Fruit fly (Drosophila melanogaster) whole organism, embryonic: ENCODE data around the gene CG17349.

Experiments used
- Antp ChIP-seq: fragments of 200-800 bp; sonication (Bioruptor generic); optimal IDR thresholded peaks from 3 replicates; lab custom pipeline; 2016; ENCODE audit warnings: missing biosample characterization, missing genetic modification characterization
- Awh ChIP-seq: fragments of 200-800 bp; sonication (Bioruptor generic); IDR thresholded peaks from 2 replicates; pipeline ENCODE4, ENCODE4 v1.3.6; 2022; ENCODE audit warnings: missing biosample characterization, missing genetic modification characterization
- CG10267 ChIP-seq: fragments of 200-800 bp; sonication (Bioruptor generic); optimal IDR thresholded peaks from 2 replicates; lab custom pipeline; 2018; ENCODE audit warnings: missing biosample characterization, mild to moderate bottlenecking, missing genetic modification characterization, moderate library complexity
- CG11085 ChIP-seq: fragments of 200-800 bp; sonication (Bioruptor generic); IDR thresholded peaks from 2 replicates; pipeline ENCODE4 v1.3.6; 2022; ENCODE audit warnings: missing biosample characterization, missing genetic modification characterization
- CG11093 ChIP-seq: fragments of 200-800 bp; sonication (Bioruptor generic); IDR thresholded peaks from 3 replicates; pipeline ENCODE4 v1.3.6; 2022; ENCODE audit warnings: missing biosample characterization, missing genetic modification characterization
- CG13894 ChIP-seq: fragments of 200-800 bp; sonication (Bioruptor generic); optimal IDR thresholded peaks from 3 replicates; lab custom pipeline; 2018; ENCODE audit warnings: missing biosample characterization, mild to moderate bottlenecking, missing genetic modification characterization, moderate library complexity
- CG1603 ChIP-seq: fragments of 200-800 bp; sonication (Bioruptor generic); optimal IDR thresholded peaks from 2 replicates; lab custom pipeline; 2019; ENCODE audit warnings: missing biosample characterization, mild to moderate bottlenecking, missing genetic modification characterization, moderate library complexity
- CG17359 ChIP-seq: fragments of 200-800 bp; sonication (Bioruptor generic); optimal IDR thresholded peaks from 3 replicates; lab custom pipeline; 2018; ENCODE audit warnings: missing biosample characterization, mild to moderate bottlenecking, missing genetic modification characterization, moderate library complexity
- CG17361 ChIP-seq: fragments of 200-800 bp; sonication (Bioruptor generic); IDR thresholded peaks from 3 replicates; pipeline ENCODE4 v1.3.6; 2022; ENCODE audit warnings: missing biosample characterization, missing genetic modification characterization
- CG17612 ChIP-seq: fragments of 200-800 bp; sonication (Bioruptor generic); IDR thresholded peaks from 2 replicates; pipeline ENCODE4 v1.3.6; 2022; ENCODE audit warnings: missing biosample characterization, missing genetic modification characterization
- CG18262 ChIP-seq: fragments of 200-800 bp; optimal IDR thresholded peaks from 3 replicates; lab custom pipeline; 2019; ENCODE audit warnings: missing biosample characterization, mild to moderate bottlenecking, missing genetic modification characterization, moderate library complexity
- CG2889 ChIP-seq: fragments of 200-800 bp; sonication (Bioruptor generic); IDR thresholded peaks from 3 replicates; pipeline ENCODE4 v1.3.6; 2022; ENCODE audit warnings: missing biosample characterization, missing genetic modification characterization
- CG6654 ChIP-seq: fragments of 200-800 bp; sonication (Bioruptor generic); optimal IDR thresholded peaks from 2 replicates; lab custom pipeline; 2017; ENCODE audit warnings: missing biosample characterization, mild to moderate bottlenecking, missing genetic modification characterization
- CG7839 ChIP-seq: fragments of 200-800 bp; sonication (Bioruptor generic); optimal IDR thresholded peaks from 3 replicates; lab custom pipeline; 2018; ENCODE audit warnings: missing biosample characterization, mild to moderate bottlenecking, missing genetic modification characterization, moderate library complexity
- CG8924 ChIP-seq: fragments of 200-800 bp; optimal IDR thresholded peaks from 3 replicates; lab custom pipeline; 2019; ENCODE audit warnings: missing biosample characterization, mild to moderate bottlenecking, missing genetic modification characterization, moderate library complexity
- CTCF ChIP-seq: fragments of 200-800 bp; sonication (Bioruptor generic); optimal IDR thresholded peaks from 2 replicates; lab custom pipeline; 2017; ENCODE audit warnings: missing biosample characterization, mild to moderate bottlenecking, missing genetic modification characterization, moderate library complexity
- CkIIα-i1 ChIP-seq: fragments of 200-800 bp; sonication (Bioruptor generic); IDR thresholded peaks from 2 replicates; pipeline ENCODE4 v1.3.6; 2022; ENCODE audit warnings: missing biosample characterization, missing genetic modification characterization
- D19B ChIP-seq: fragments of 200-800 bp; sonication (Bioruptor generic); optimal IDR thresholded peaks from 2 replicates; lab custom pipeline; 2017; ENCODE audit warnings: missing biosample characterization, mild to moderate bottlenecking, missing genetic modification characterization
- Dek ChIP-seq: fragments of 200-800 bp; sonication (Bioruptor generic); optimal IDR thresholded peaks from 3 replicates; lab custom pipeline; 2019; ENCODE audit warnings: missing biosample characterization, mild to moderate bottlenecking, missing genetic modification characterization, moderate library complexity
- GATAe ChIP-seq: fragments of 200-800 bp; sonication (Bioruptor generic); conservative IDR thresholded peaks from 2 replicates; pipeline ENCODE4 v1.3.6; 2022; ENCODE audit warnings: missing biosample characterization, missing genetic modification characterization
- Hr3 ChIP-seq: fragments of 200-800 bp; sonication (Bioruptor generic); optimal IDR thresholded peaks from 3 replicates; lab custom pipeline; 2016; ENCODE audit warnings: missing biosample characterization, missing genetic modification characterization
- Hr39 ChIP-seq: fragments of >200 bp; optimal IDR thresholded peaks from 2 replicates; lab custom pipeline; 2017
- MTF-1 ChIP-seq: fragments of 200-800 bp; sonication (Bioruptor generic); optimal IDR thresholded peaks from 2 replicates; lab custom pipeline; 2018; ENCODE audit warnings: missing biosample characterization, mild to moderate bottlenecking, missing genetic modification characterization, borderline replicate concordance
- Neu2 ChIP-seq: fragments of 200-800 bp; sonication (Bioruptor generic); optimal IDR thresholded peaks from 3 replicates; lab custom pipeline; 2016; ENCODE audit warnings: missing biosample characterization, missing genetic modification characterization, borderline replicate concordance
- Ptx1 ChIP-seq: fragments of 200-800 bp; sonication (Bioruptor generic); IDR thresholded peaks from 2 replicates; pipeline ENCODE4 v1.3.6; 2022; ENCODE audit warnings: missing biosample characterization, missing genetic modification characterization
- Sry-δ ChIP-seq: fragments of 200-800 bp; sonication (Bioruptor generic); optimal IDR thresholded peaks from 2 replicates; lab custom pipeline; 2016; ENCODE audit warnings: missing biosample characterization, missing genetic modification characterization
- Vsx1 ChIP-seq: fragments of 200-800 bp; sonication (Bioruptor generic); optimal IDR thresholded peaks from 2 replicates; lab custom pipeline; 2017; ENCODE audit warnings: missing biosample characterization, mild to moderate bottlenecking, missing genetic modification characterization, missing genetic modification reagents
- Xbp1 ChIP-seq: fragments of 200-800 bp; sonication (Bioruptor generic); optimal IDR thresholded peaks from 3 replicates; lab custom pipeline; 2016; ENCODE audit warnings: missing biosample characterization, mild to moderate bottlenecking, missing genetic modification characterization
- abd-A ChIP-seq: fragments of 200-800 bp; sonication (Bioruptor generic); optimal IDR thresholded peaks from 3 replicates; lab custom pipeline; 2019; ENCODE audit warnings: missing biosample characterization, mild to moderate bottlenecking, missing genetic modification characterization, moderate library complexity
- bsh ChIP-seq, 2 experiments: fragments of 200-800 bp; sonication (Bioruptor generic); optimal IDR thresholded peaks; 2 replicates each; lab custom pipeline; 2017 to 2018; ENCODE audit warnings: mild to moderate bottlenecking in 2 of 2, missing biosample characterization in 2 of 2, missing genetic modification characterization in 2 of 2, moderate library complexity in 1 of 2
- ems ChIP-seq: fragments of 200-800 bp; sonication (Bioruptor generic); optimal IDR thresholded peaks from 3 replicates; lab custom pipeline; 2016; ENCODE audit warnings: missing biosample characterization, missing genetic modification characterization
- gfzf ChIP-seq: fragments of 200-800 bp; sonication (Bioruptor generic); optimal IDR thresholded peaks from 2 replicates; lab custom pipeline; 2016; ENCODE audit warnings: missing biosample characterization, mild to moderate bottlenecking, missing genetic modification characterization, moderate library complexity
- gsb-n ChIP-seq: fragments of 200-800 bp; sonication (Bioruptor generic); optimal IDR thresholded peaks from 3 replicates; lab custom pipeline; 2018; ENCODE audit warnings: missing biosample characterization, mild to moderate bottlenecking, missing genetic modification characterization
- h ChIP-seq: fragments of >200 bp; optimal IDR thresholded peaks from 2 replicates; lab custom pipeline; 2017
- nmo ChIP-seq: fragments of 200-800 bp; sonication (Bioruptor generic); optimal IDR thresholded peaks from 2 replicates; lab custom pipeline; 2018; ENCODE audit warnings: missing biosample characterization, mild to moderate bottlenecking, missing genetic modification characterization, moderate library complexity
- otp ChIP-seq: fragments of 200-800 bp; sonication (Bioruptor generic); IDR thresholded peaks from 3 replicates; pipeline ENCODE4, ENCODE4 v1.3.6; 2022; ENCODE audit warnings: missing biosample characterization, missing genetic modification characterization
- ranshi ChIP-seq: fragments of 200-800 bp; sonication (Bioruptor generic); IDR thresholded peaks from 2 replicates; pipeline ENCODE4 v1.3.6; 2022; ENCODE audit warnings: missing biosample characterization, missing genetic modification characterization
- sqz ChIP-seq: fragments of 200-800 bp; sonication (Bioruptor generic); optimal IDR thresholded peaks from 3 replicates; lab custom pipeline; 2018; ENCODE audit warnings: missing biosample characterization, mild to moderate bottlenecking, missing genetic modification characterization
- sug ChIP-seq: fragments of 200-800 bp; optimal IDR thresholded peaks from 2 replicates; lab custom pipeline; 2019; ENCODE audit warnings: missing biosample characterization, mild to moderate bottlenecking, missing genetic modification characterization, moderate library complexity
- z ChIP-seq: fragments of 200-800 bp; sonication (Bioruptor generic); IDR thresholded peaks from 3 replicates; pipeline ENCODE4 v1.3.6; 2022; ENCODE audit warnings: missing biosample characterization, missing genetic modification characterization

Gene CG17349

DNA sequence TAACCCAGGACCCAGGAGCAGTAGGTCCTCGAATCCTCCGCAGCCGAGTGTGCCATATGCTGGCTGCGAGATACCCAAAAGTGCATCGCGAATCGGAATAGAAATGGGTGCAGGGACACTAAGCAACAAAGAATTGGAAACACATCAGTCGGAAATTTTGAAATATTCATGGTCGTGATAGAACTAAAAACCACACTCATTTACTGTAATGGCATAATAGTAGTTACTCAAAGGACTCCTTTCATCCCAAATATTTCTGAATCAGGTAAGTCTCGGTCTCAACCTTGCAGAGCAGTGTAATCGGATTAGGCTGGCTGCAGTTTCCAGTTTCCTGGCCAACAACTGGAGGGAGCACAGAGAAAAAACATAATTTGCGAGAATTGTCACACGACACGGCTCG lies 5.9 kb downstream of the CG17349 start (continued):
- TF ChIP-seq CG8924 (tag; lab: Kevin White, UChicago) (peak; percentile 26), z (GFP tag; lab: Robert Waterston, UW) (no peak), nmo (GFP tag; lab: Kevin White, UChicago) (peak; percentile 34), Hr39 (lab: Kevin White, UChicago) (no peak), Antp (peak; percentile 18), CG17361 (GFP tag; lab: Robert Waterston, UW) (peak; percentile 38; the same call in 1 of the 3 replicates), CG2889 (GFP tag; lab: Robert Waterston, UW) (peak; percentile 59; the same call in 1 of the 3 replicates), D19B (GFP tag; lab: Kevin White, UChicago) (no peak), CG7839 (peak; percentile 29), MTF-1 (GFP tag; lab: Kevin White, UChicago) (no peak), CG17612 (GFP tag; lab: Robert Waterston, UW) (no peak), Sry-δ (GFP tag; lab: Kevin White, UChicago) (no peak), Neu2 (peak; percentile 50), ems (GFP tag; lab: Kevin White, UChicago) (no peak), CG1603 (peak; percentile 73), CkIIα-i1 (no peak), CG6654 (GFP tag; lab: Kevin White, UChicago) (no peak), CG11085 (GFP tag; lab: Robert Waterston, UW) (no peak), bsh (GFP tag; optimal IDR thresholded peaks at IDR 0.05; lab: Kevin White, UChicago) (peak in 1 of 2 experiments; percentile 56), gsb-n (tag; lab: Kevin White, UChicago) (peak; percentile 34), CTCF (GFP tag; lab: Kevin White, UChicago) (no peak), Vsx1 (GFP tag; lab: Kevin White, UChicago) (no peak), GATAe (no peak), Hr3 (GFP tag; lab: Kevin White, UChicago) (peak; percentile 2), CG13894 (tag; lab: Kevin White, UChicago) (no peak), sug (no peak), CG17359 (tag; lab: Kevin White, UChicago) (peak; percentile 20), otp (peak; percentile 64; the same call in 1 of the 3 replicates), CG11093 (GFP tag; lab: Robert Waterston, UW) (0 out of 3 replicates have a peak, but pooled peaks have one; percentile 30), sqz (GFP tag; lab: Kevin White, UChicago) (no peak), Ptx1 (peak; percentile 27; the same call in 1 of the 2 replicates), Dek (tag; lab: Kevin White, UChicago) (no peak), abd-A (tag; lab: Kevin White, UChicago) (no peak), Xbp1 (GFP tag; lab: Kevin White, UChicago) (peak; percentile 15), h (lab: Kevin White, UChicago) (no peak), ranshi (GFP tag; lab: Robert Waterston, UW) (peak; percentile 39; the same call in 1 of the 2 replicates), CG18262 (peak; percentile 68), Awh (0 out of 2 replicates have a peak, but pooled peaks have one; percentile 32), gfzf (GFP tag; lab: Kevin White, UChicago) (no peak), CG10267 (tag; lab: Kevin White, UChicago) (peak; percentile 36)
